Fruit fly (Drosophila melanogaster) whole organism, pupa: ENCODE measurements around the gene Gr93a.

Source experiments
- CG12605 ChIP-seq: fragments of 200-800 bp; sonication (Bioruptor generic); IDR thresholded peaks from 2 replicates; pipeline ENCODE4 v1.3.6; 2022; ENCODE audit warnings: missing biosample characterization, missing genetic modification characterization
- CG13204 ChIP-seq: fragments of 200-800 bp; sonication (Bioruptor generic); optimal IDR thresholded peaks from 2 replicates; lab custom pipeline; 2018; ENCODE audit warnings: missing biosample characterization, mild to moderate bottlenecking, missing genetic modification characterization, moderate library complexity
- CG15710 ChIP-seq: fragments of 200-800 bp; sonication (Bioruptor generic); optimal IDR thresholded peaks from 2 replicates; lab custom pipeline; 2018; ENCODE audit warnings: missing biosample characterization, mild to moderate bottlenecking, missing genetic modification characterization, moderate library complexity
- EcR ChIP-seq: fragments of 200-800 bp; sonication (Bioruptor generic); optimal IDR thresholded peaks from 3 replicates; lab custom pipeline; 2019; ENCODE audit warnings: missing biosample characterization, missing genetic modification characterization, mild to moderate bottlenecking, moderate library complexity, missing genetic modification reagents
- Pif1A ChIP-seq: fragments of 200-800 bp; sonication (Bioruptor generic); optimal IDR thresholded peaks from 3 replicates; lab custom pipeline; 2016; ENCODE audit warnings: missing biosample characterization, missing genetic modification characterization
- Pif1B ChIP-seq: fragments of 200-800 bp; sonication (Bioruptor generic); optimal IDR thresholded peaks from 3 replicates; lab custom pipeline; 2016; ENCODE audit warnings: missing biosample characterization, missing genetic modification characterization
- fd96Ca ChIP-seq: fragments of 200-800 bp; sonication (Bioruptor generic); IDR thresholded peaks from 3 replicates; pipeline ENCODE4 v1.3.6; 2022; ENCODE audit warnings: missing biosample characterization, missing genetic modification characterization

DNA sequence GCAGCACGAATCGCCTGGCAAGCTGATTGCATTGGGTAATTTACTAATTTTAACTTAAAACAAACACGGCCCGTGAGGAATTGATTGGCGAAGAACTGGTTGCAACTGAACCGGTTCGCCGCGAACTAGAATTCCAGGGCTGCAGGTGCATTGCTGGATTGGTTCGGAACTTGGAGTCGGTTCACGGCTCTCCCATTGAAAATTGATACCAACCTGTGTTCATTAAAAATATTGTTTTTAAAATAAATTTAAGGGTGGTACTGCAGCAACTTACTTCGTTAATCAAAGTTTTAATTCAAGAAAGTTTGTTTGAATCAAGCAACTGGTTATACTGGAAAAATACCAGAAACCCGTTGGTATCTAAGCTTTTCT, 9.8 kb upstream of the Gr93a start, which contains the start of gene CASK:
- TF ChIP-seq CG12605 (GFP tag; lab: Robert Waterston, UW) (no peak), Pif1A (GFP tag; lab: Kevin White, UChicago) (no peak), CG15710 (tag; lab: Kevin White, UChicago) (no peak), EcR (no peak), Pif1B (GFP tag; lab: Kevin White, UChicago) (no peak), fd96Ca (no peak), CG13204 (GFP tag; lab: Kevin White, UChicago) (no peak)
